Worm (Caenorhabditis elegans) whole organism, L4/young adult: ENCODE results near the gene bath-31.

ENCODE experiments used
- W03F9.2 ChIP-seq: fragments of 150-350 bp; optimal IDR thresholded peaks from 2 replicates; lab custom pipeline; 2014; ENCODE audit warnings: missing biosample characterization, missing genetic modification characterization
- dao-5 ChIP-seq: sonication (generic microtip); optimal IDR thresholded peaks from 2 replicates; lab custom pipeline; 2016; ENCODE audit warnings: missing genotype, missing genetic modification characterization, moderate library complexity, missing compliant biosample characterization
- him-1 ChIP-seq: sonication (generic microtip); optimal IDR thresholded peaks from 2 replicates; lab custom pipeline; 2016; ENCODE audit warnings: missing genotype, missing genetic modification reagents, missing genetic modification characterization, missing compliant biosample characterization

- no peak for TF ChIP-seq W03F9.2 (tag; lab: Kevin White, UChicago)
- TF ChIP-seq him-1, result no peak
- no peak for TF ChIP-seq dao-5 (tag; lab: Kevin White, UChicago)
These were observed 41.4 kb downstream of the bath-31 start, which contains the start of gene T24E12.10 for ce11 chrII:3773130-3773529.
